Fruit fly (Drosophila melanogaster): ENCODE measurements around the gene CG5641.

DNA sequence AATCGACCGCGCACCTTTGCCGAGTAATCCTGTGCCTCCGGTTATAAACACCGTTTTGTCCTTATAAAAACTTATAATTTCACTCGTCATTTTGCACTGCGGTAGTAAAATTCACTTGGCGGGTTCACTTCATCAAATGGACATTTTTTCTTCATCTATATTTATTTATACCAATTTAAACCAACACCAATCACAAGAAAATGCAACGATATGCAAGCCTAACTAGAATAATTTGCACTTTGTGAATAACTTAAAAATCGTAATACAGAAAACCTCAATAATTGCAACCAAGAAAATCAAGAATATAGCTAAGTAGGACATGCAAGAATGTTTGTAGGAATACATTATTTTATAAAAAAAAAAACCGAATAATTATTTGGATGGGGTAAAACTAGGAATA lies 33.2 kb downstream of the CG5641 start, which contains the start of the genes CG10096 and CG10097:
- no peak for TF ChIP-seq CG33017 (tag; optimal IDR thresholded peaks at IDR 0.05)
- no peak for TF ChIP-seq pad (GFP tag; optimal IDR thresholded peaks at IDR 0.05)
- no peak for TF ChIP-seq CG5204 (GFP tag; optimal IDR thresholded peaks at IDR 0.05)
- TF ChIP-seq CG14711 (tag; optimal IDR thresholded peaks at IDR 0.05), result no peak
- TF ChIP-seq CG1620 (GFP tag; optimal IDR thresholded peaks at IDR 0.05), result no peak
- peak; percentile 75 for TF ChIP-seq kay (GFP tag; ENCODE audit: borderline replicate concordance)
- no peak for TF ChIP-seq ovo (GFP tag; optimal IDR thresholded peaks at IDR 0.05)
